Worm (Caenorhabditis elegans) whole organism, late embryonic: Measurements from ENCODE around the gene mmab-1.

Source experiments
- K09A11.1 ChIP-seq: sonication (generic microtip); optimal IDR thresholded peaks from 2 replicates; lab custom pipeline; 2017; ENCODE audit warnings: antibody characterized with exemption, mild to moderate bottlenecking, missing genetic modification characterization, missing compliant biosample characterization; ENCODE audit not compliant: insufficient read depth
- T23F11.4 ChIP-seq: fragments of 200-800 bp; sonication (Bioruptor generic); optimal IDR thresholded peaks from 2 replicates; lab custom pipeline; 2018; ENCODE audit warnings: mild to moderate bottlenecking, missing genetic modification characterization, missing compliant biosample characterization
- ama-1 ChIP-seq: fragments of 150-350 bp; optimal IDR thresholded peaks from 2 replicates; lab custom pipeline; 2014
- ceh-14 ChIP-seq: sonication (generic microtip); optimal IDR thresholded peaks from 2 replicates; lab custom pipeline; 2016; ENCODE audit warnings: missing genotype, missing genetic modification characterization, missing compliant biosample characterization
- ceh-6 ChIP-seq: fragments of 200-800 bp; sonication (Bioruptor generic); optimal IDR thresholded peaks from 2 replicates; lab custom pipeline; 2018; ENCODE audit warnings: mild to moderate bottlenecking, missing genetic modification characterization, missing compliant biosample characterization
- dve-1 ChIP-seq: sonication (generic microtip); optimal IDR thresholded peaks from 2 replicates; lab custom pipeline; 2017; ENCODE audit warnings: antibody characterized with exemption, mild to moderate bottlenecking, missing genetic modification characterization, missing compliant biosample characterization
- fkh-6 ChIP-seq: sonication (generic microtip); optimal IDR thresholded peaks from 2 replicates; lab custom pipeline; 2016; ENCODE audit warnings: missing genetic modification characterization, missing compliant biosample characterization
- hlh-13 ChIP-seq: fragments of 200-800 bp; sonication (Bioruptor generic); optimal IDR thresholded peaks from 2 replicates; lab custom pipeline; 2018; ENCODE audit warnings: mild to moderate bottlenecking, missing genetic modification characterization, missing compliant biosample characterization
- nhr-11 ChIP-seq: fragments of 150-350 bp; optimal IDR thresholded peaks from 2 replicates; lab custom pipeline; 2014; ENCODE audit warnings: missing biosample characterization, missing genetic modification characterization
- pha-2 ChIP-seq: sonication (generic microtip); optimal IDR thresholded peaks from 2 replicates; lab custom pipeline; 2017; ENCODE audit warnings: mild to moderate bottlenecking, missing genetic modification characterization, missing compliant biosample characterization
- pha-4 ChIP-seq: fragments of 150-350 bp; optimal IDR thresholded peaks from 2 replicates; lab custom pipeline; 2018; ENCODE audit warnings: missing biosample characterization, missing genetic modification reagents, missing genetic modification characterization
- rnt-1 ChIP-seq: sonication (generic microtip); optimal IDR thresholded peaks from 2 replicates; lab custom pipeline; 2016; ENCODE audit warnings: missing genetic modification characterization, missing compliant biosample characterization
- syd-9 ChIP-seq: sonication (generic microtip); optimal IDR thresholded peaks from 2 replicates; lab custom pipeline; 2016; ENCODE audit warnings: mild to moderate bottlenecking, missing genetic modification characterization, moderate library complexity, missing compliant biosample characterization
- unc-55 ChIP-seq: sonication (generic microtip); optimal IDR thresholded peaks from 2 replicates; lab custom pipeline; 2017; ENCODE audit warnings: missing biosample characterization, missing genetic modification reagents, missing genetic modification characterization
- zip-5 ChIP-seq: sonication (generic microtip); optimal IDR thresholded peaks from 2 replicates; lab custom pipeline; 2016; ENCODE audit warnings: missing genetic modification characterization, missing compliant biosample characterization
- ztf-16 ChIP-seq: sonication (generic microtip); optimal IDR thresholded peaks from 2 replicates; lab custom pipeline; 2017; ENCODE audit warnings: missing genetic modification characterization, missing compliant biosample characterization

mmab-1 gene

ce11 chrIII:4873395-4873794 lies 48.5 kb downstream of the mmab-1 start:
- no peak for TF ChIP-seq unc-55
- TF ChIP-seq pha-2 (tag; lab: Kevin White, UChicago), result no peak
- no peak for TF ChIP-seq ceh-6 (GFP tag; lab: Kevin White, UChicago)
- TF ChIP-seq dve-1 (tag; lab: Kevin White, UChicago), result no peak
- TF ChIP-seq ceh-14 (tag; lab: Kevin White, UChicago), result no peak
- no peak for TF ChIP-seq pha-4 (tag; lab: Kevin White, UChicago)
- TF ChIP-seq rnt-1 (tag; lab: Kevin White, UChicago), result no peak

DNA sequence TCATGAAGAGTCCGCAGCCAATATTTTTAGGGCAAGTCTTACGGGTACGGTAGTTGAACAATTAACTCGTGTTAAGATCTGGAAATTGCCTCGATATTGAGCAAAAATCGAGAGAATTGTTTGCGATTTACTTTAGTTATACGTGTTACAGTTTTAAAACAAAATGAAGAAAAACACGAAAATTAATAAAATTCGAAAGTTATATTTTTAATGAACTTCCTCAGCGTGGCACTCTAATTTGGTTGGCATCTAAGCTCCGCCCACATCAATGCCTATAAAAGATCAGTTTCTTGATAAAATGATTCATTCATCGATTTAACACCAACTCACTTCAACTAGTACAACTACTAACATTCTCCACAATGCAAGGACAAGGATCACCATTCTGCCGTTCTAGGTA lies 51.4 kb downstream of the mmab-1 start, which contains the start of gene gipc-1:
Gene gipc-1, plus strand, starts transcription at position 301 of the 400 bp plus-strand sequence.
- TF ChIP-seq syd-9 (tag; lab: Kevin White, UChicago) (no peak), T23F11.4 (no peak), hlh-13 (GFP tag; lab: Kevin White, UChicago) (no peak), fkh-6 (tag; lab: Kevin White, UChicago) (no peak), ztf-16 (tag; lab: Kevin White, UChicago) (no peak), ama-1 (lab: Kevin White, UChicago) (no peak), nhr-11 (no peak), K09A11.1 (tag; lab: Kevin White, UChicago) (no peak), zip-5 (tag; lab: Kevin White, UChicago) (no peak)
- TF ChIP-seq, all 69 proteins: peak for 0
